Fruit fly (Drosophila melanogaster): ENCODE results near the gene Mst27D.

Gene Mst27D

DNA sequence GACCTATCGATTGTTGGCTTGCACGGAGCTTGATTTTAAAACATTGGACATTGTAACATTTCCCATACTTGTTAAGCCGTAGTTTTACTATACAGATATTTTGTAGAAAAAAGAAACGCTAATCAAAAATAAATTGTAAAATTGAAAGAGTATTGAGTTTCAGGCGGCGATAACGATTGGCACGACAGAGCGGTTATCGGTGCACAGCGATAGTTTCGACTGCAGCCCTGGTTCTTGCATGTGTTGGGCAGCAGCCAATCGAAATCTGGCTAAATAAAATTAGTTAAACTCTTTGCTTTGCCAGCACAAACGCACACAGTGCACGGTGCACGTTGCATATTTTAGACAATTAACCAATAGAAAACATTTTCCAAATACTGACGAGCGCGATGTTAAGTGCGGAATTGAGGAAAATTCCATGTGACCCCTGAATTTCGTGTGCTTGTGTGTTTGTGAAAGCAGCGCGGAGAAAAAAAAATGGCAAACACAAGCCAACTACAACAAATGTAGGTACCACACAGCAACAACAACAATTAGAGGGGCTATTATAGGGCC is 22.8 kb downstream of the Mst27D start, which contains the start of gene milt (continued):
- TF ChIP-seq BtbVII (GFP tag; optimal IDR thresholded peaks at IDR 0.05) (no peak), CG30020 (tag; optimal IDR thresholded peaks at IDR 0.05) (peak; percentile 36), nom (GFP tag; optimal IDR thresholded peaks at IDR 0.05) (no peak), CG4282 (GFP tag; optimal IDR thresholded peaks at IDR 0.05) (no peak), CG31388 (GFP tag; optimal IDR thresholded peaks at IDR 0.05) (no peak), CG7963 (GFP tag; IDR thresholded peaks at IDR 0.05; ENCODE audit: partially characterized antibody) (peak; percentile 92), CG14860 (GFP tag; IDR thresholded peaks at IDR 0.05; ENCODE audit: partially characterized antibody) (peak; percentile 77), slp2 (GFP tag; optimal IDR thresholded peaks at IDR 0.05) (no peak), CG10321 (GFP tag; IDR thresholded peaks at IDR 0.05) (no peak), CG1024 (GFP tag; IDR thresholded peaks at IDR 0.05) (no peak; the same call in 1 of the 2 replicates), Lpt (GFP tag; optimal IDR thresholded peaks at IDR 0.05) (no peak), ato (GFP tag; IDR thresholded peaks at IDR 0.05; ENCODE audit: partially characterized antibody) (peak; percentile 92), CG4707 (GFP tag; optimal IDR thresholded peaks at IDR 0.05) (no peak), Kr (GFP tag; optimal IDR thresholded peaks at IDR 0.05) (no peak), CG12942 (GFP tag; optimal IDR thresholded peaks at IDR 0.05) (no peak), Dp (GFP tag; optimal IDR thresholded peaks at IDR 0.05) (peak; percentile 63), trem (tag; optimal IDR thresholded peaks at IDR 0.05) (peak; percentile 50), HLH54F (GFP tag; optimal IDR thresholded peaks at IDR 0.05) (no peak), CG30403 (GFP tag; optimal IDR thresholded peaks at IDR 0.05) (peak; percentile 18), tin (GFP tag; optimal IDR thresholded peaks at IDR 0.05) (no peak), CG4360 (GFP tag; IDR thresholded peaks at IDR 0.05) (no peak; the same call in 1 of the 2 replicates), eyg (GFP tag; optimal IDR thresholded peaks at IDR 0.05) (no peak), ssp (GFP tag; IDR thresholded peaks at IDR 0.05) (no peak), Myb (GFP tag; optimal IDR thresholded peaks at IDR 0.05) (peak; percentile 33), Atf6 (GFP tag; IDR thresholded peaks at IDR 0.05) (no peak), CG12236 (GFP tag; optimal IDR thresholded peaks at IDR 0.05) (no peak), pum (GFP tag; optimal IDR thresholded peaks at IDR 0.05) (no peak), cato (GFP tag; optimal IDR thresholded peaks at IDR 0.05; ENCODE audit: borderline replicate concordance) (no peak), crp (GFP tag; optimal IDR thresholded peaks at IDR 0.05) (peak in 1 of 2 experiments; percentile 14), MTF-1 (GFP tag; optimal IDR thresholded peaks at IDR 0.05; ENCODE audit: borderline replicate concordance) (no peak), CG11247 (GFP tag; IDR thresholded peaks at IDR 0.05) (no peak), CG10147 (GFP tag; optimal IDR thresholded peaks at IDR 0.05) (no peak), C15 (GFP tag; IDR thresholded peaks at IDR 0.05) (no peak), CG8765 (GFP tag; IDR thresholded peaks at IDR 0.05) (no peak), CG5245 (GFP tag; optimal IDR thresholded peaks at IDR 0.05) (no peak), Atf3 (GFP tag; optimal IDR thresholded peaks at IDR 0.05) (no peak), cg (GFP tag; optimal IDR thresholded peaks at IDR 0.05) (no peak), CG18262 (tag; optimal IDR thresholded peaks at IDR 0.05) (no peak), bowl (GFP tag; IDR thresholded peaks at IDR 0.05) (no peak), CG15479 (GFP tag; optimal IDR thresholded peaks at IDR 0.05) (no peak), rib (GFP tag; IDR thresholded peaks at IDR 0.05) (no peak), Stat92E (GFP tag; optimal IDR thresholded peaks at IDR 0.05) (no peak), CG13424 (tag; optimal IDR thresholded peaks at IDR 0.05) (no peak), Tbp (GFP tag; optimal IDR thresholded peaks at IDR 0.05) (no peak), CG6254 (GFP tag; optimal IDR thresholded peaks at IDR 0.05) (no peak), Atf-2 (GFP tag; optimal IDR thresholded peaks at IDR 0.05) (no peak), en (GFP tag; optimal IDR thresholded peaks at IDR 0.05) (no peak), sima (GFP tag; optimal IDR thresholded peaks at IDR 0.05) (no peak), Doc3 (GFP tag; IDR thresholded peaks at IDR 0.05; ENCODE audit: partially characterized antibody) (peak; percentile 68; the same call in 2 of the 3 replicates), croc (GFP tag; conservative IDR thresholded peaks at IDR 0.05) (no peak), ham (GFP tag; IDR thresholded peaks at IDR 0.05) (no peak)

All from whole organism, embryonic.